Worm (Caenorhabditis elegans): ENCODE data around the gene C16C8.4.

DNA sequence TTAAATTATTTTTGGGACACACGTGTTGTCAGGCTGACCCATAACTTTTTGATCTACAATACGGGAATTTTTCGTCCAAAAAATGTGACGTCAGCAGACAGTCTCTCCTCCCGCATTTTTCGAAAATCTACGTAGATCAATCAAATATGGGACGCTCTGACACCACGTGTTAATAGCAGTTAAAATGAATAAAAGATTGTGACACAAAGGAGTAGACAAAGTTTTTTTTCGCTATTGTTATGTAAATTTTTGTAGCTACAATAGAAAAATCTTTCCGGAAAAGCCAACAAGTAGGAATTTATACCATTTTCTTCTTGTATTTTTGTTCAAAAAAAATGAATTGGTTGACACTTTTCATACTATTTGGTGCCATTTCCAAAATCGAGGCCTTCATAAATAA, 2.8 kb downstream of the C16C8.4 start, which contains the start of gene C16C8.27:
- TF ChIP-seq elt-1 (tag; optimal IDR thresholded peaks at IDR 0.05) (no peak), sem-4 (tag; optimal IDR thresholded peaks at IDR 0.05) (no peak), lin-39 (tag; optimal IDR thresholded peaks at IDR 0.05) (no peak), nhr-21 (tag; optimal IDR thresholded peaks at IDR 0.05) (no peak), nhr-129 (tag; optimal IDR thresholded peaks at IDR 0.05) (no peak), unc-39 (tag; optimal IDR thresholded peaks at IDR 0.05) (no peak), fos-1 (tag; optimal IDR thresholded peaks at IDR 0.05) (no peak), snpc-4 (tag; optimal IDR thresholded peaks at IDR 0.05) (no peak), blmp-1 (tag; optimal IDR thresholded peaks at IDR 0.05; ENCODE audit: insufficient read depth) (no peak), nhr-237 (tag; optimal IDR thresholded peaks at IDR 0.05) (no peak)
